Worm (Caenorhabditis elegans) whole organism, L4 larva: ENCODE measurements around the gene col-76.

Experiments
- ZK546.5 ChIP-seq, 2 experiments: sonication (generic microtip); optimal IDR thresholded peaks; 2 replicates each; lab custom pipeline; 2017; ENCODE audit warnings: missing biosample characterization in 2 of 2, missing genetic modification characterization in 2 of 2
- arid-1 ChIP-seq: fragments of 200-800 bp; sonication (Bioruptor generic); conservative IDR thresholded peaks from 2 replicates; pipeline ENCODE4 v1.3.6; 2022; ENCODE audit warnings: missing genetic modification reagents, missing genetic modification characterization, missing compliant biosample characterization
- dpl-1 ChIP-seq: fragments of 150-350 bp; optimal IDR thresholded peaks from 2 replicates; lab custom pipeline; 2014; ENCODE audit warnings: missing biosample characterization, missing genetic modification reagents, missing genetic modification characterization
- fkh-10 ChIP-seq: fragments of 150-350 bp; optimal IDR thresholded peaks from 2 replicates; lab custom pipeline; 2014; ENCODE audit warnings: missing biosample characterization, missing genetic modification reagents, missing genetic modification characterization
- hif-1 ChIP-seq, 2 experiments: sonication (generic microtip); optimal IDR thresholded peaks; 2 replicates each; lab custom pipeline; 2016 to 2017; ENCODE audit warnings: missing compliant biosample characterization in 2 of 2, missing genetic modification characterization in 2 of 2, missing genetic modification reagents in 2 of 2, missing genotype in 2 of 2, mild to moderate bottlenecking in 1 of 2
- jun-1 ChIP-seq: fragments of 150-350 bp; optimal IDR thresholded peaks from 2 replicates; lab custom pipeline; 2014; ENCODE audit warnings: missing biosample characterization, missing genetic modification reagents, missing genetic modification characterization
- lin-13 ChIP-seq: fragments of 150-350 bp; optimal IDR thresholded peaks from 2 replicates; lab custom pipeline; 2014; ENCODE audit warnings: missing biosample characterization, missing genetic modification reagents, missing genetic modification characterization
- mxl-2 ChIP-seq: fragments of 200-800 bp; sonication (Bioruptor generic); conservative IDR thresholded peaks from 2 replicates; pipeline ENCODE4 v1.3.6; 2022; ENCODE audit warnings: missing genetic modification reagents, missing genetic modification characterization, missing compliant biosample characterization
- nhr-28 ChIP-seq: fragments of 150-350 bp; optimal IDR thresholded peaks from 2 replicates; lab custom pipeline; 2014; ENCODE audit warnings: missing biosample characterization, missing genetic modification characterization
- spr-3 ChIP-seq: fragments of 200-800 bp; sonication (Bioruptor generic); optimal IDR thresholded peaks from 2 replicates; lab custom pipeline; 2018; ENCODE audit warnings: mild to moderate bottlenecking, missing genetic modification characterization, missing compliant biosample characterization
- ztf-11 ChIP-seq: fragments of 150-350 bp; optimal IDR thresholded peaks from 2 replicates; lab custom pipeline; 2014; ENCODE audit warnings: missing biosample characterization, missing genetic modification characterization

ce11 chrII:8214367-8214766 is 10.2 kb downstream of the col-76 start, which contains the start of gene M110.10:
- TF ChIP-seq ZK546.5 (tag; optimal IDR thresholded peaks at IDR 0.05; lab: Kevin White, UChicago), result no peak
- no peak for TF ChIP-seq nhr-28
- TF ChIP-seq fkh-10, result no peak
- no peak for TF ChIP-seq mxl-2 (GFP tag; lab: Robert Waterston, UW)
- no peak for TF ChIP-seq ztf-11 (tag; lab: Kevin White, UChicago)
- no peak for TF ChIP-seq lin-13
- TF ChIP-seq hif-1 (tag; optimal IDR thresholded peaks at IDR 0.05; lab: Kevin White, UChicago), result no peak
- no peak for TF ChIP-seq jun-1 (tag; lab: Kevin White, UChicago)
- no peak for TF ChIP-seq dpl-1 (GFP tag; lab: Kevin White, UChicago)
- TF ChIP-seq spr-3, result no peak
- no peak for TF ChIP-seq arid-1 (GFP tag; lab: Robert Waterston, UW)
